Worm (Caenorhabditis elegans) whole organism, early embryonic: Measurements from ENCODE around the gene clec-76.

Experiments
- B0310.2 ChIP-seq: sonication (generic microtip); optimal IDR thresholded peaks from 2 replicates; lab custom pipeline; 2016; ENCODE audit warnings: mild to moderate bottlenecking, missing genetic modification characterization, missing compliant biosample characterization
- F13C5.2 ChIP-seq: sonication (generic microtip); optimal IDR thresholded peaks from 2 replicates; lab custom pipeline; 2017; ENCODE audit warnings: mild to moderate bottlenecking, missing genetic modification characterization, inconsistent platforms, missing compliant biosample characterization
- ama-1 ChIP-seq: fragments of 150-350 bp; optimal IDR thresholded peaks from 2 replicates; lab custom pipeline; 2014
- ceh-13 ChIP-seq: fragments of 200-800 bp; sonication (Bioruptor generic); optimal IDR thresholded peaks from 2 replicates; lab custom pipeline; 2018; ENCODE audit warnings: mild to moderate bottlenecking, missing genetic modification characterization, missing compliant biosample characterization
- ceh-36 ChIP-seq: sonication (generic microtip); optimal IDR thresholded peaks from 2 replicates; lab custom pipeline; 2016; ENCODE audit warnings: missing genetic modification characterization, inconsistent platforms, missing compliant biosample characterization
- ets-7 ChIP-seq: sonication (generic microtip); optimal IDR thresholded peaks from 2 replicates; lab custom pipeline; 2016; ENCODE audit warnings: missing genotype, missing genetic modification characterization, missing compliant biosample characterization
- flt-1 ChIP-seq: fragments of 200-800 bp; sonication (Bioruptor generic); IDR thresholded peaks from 2 replicates; pipeline ENCODE4 v1.3.6; 2022; ENCODE audit warnings: missing genetic modification characterization, missing compliant biosample characterization
- hmbx-1 ChIP-seq: sonication (generic microtip); optimal IDR thresholded peaks from 2 replicates; lab custom pipeline; 2016; ENCODE audit warnings: mild to moderate bottlenecking, missing genetic modification characterization, missing compliant biosample characterization
- hmg-4 ChIP-seq: fragments of 200-800 bp; sonication (Bioruptor generic); optimal IDR thresholded peaks from 2 replicates; lab custom pipeline; 2018; ENCODE audit warnings: mild to moderate bottlenecking, missing genetic modification characterization, missing compliant biosample characterization
- hnd-1 ChIP-seq: sonication (generic microtip); optimal IDR thresholded peaks from 2 replicates; lab custom pipeline; 2016; ENCODE audit warnings: missing genetic modification characterization, missing compliant biosample characterization
- scrt-1 ChIP-seq: fragments of 200-800 bp; sonication (Bioruptor generic); IDR thresholded peaks from 2 replicates; pipeline ENCODE4 v1.3.6; 2022; ENCODE audit warnings: missing genetic modification characterization, missing compliant biosample characterization
- sea-1 ChIP-seq: fragments of 200-800 bp; sonication (Bioruptor generic); conservative IDR thresholded peaks from 2 replicates; pipeline ENCODE4 v1.3.6; 2022; ENCODE audit warnings: missing genetic modification characterization, missing compliant biosample characterization
- tbx-11 ChIP-seq: fragments of 200-800 bp; sonication (Bioruptor generic); IDR thresholded peaks from 2 replicates; pipeline ENCODE4 v1.3.6; 2022; ENCODE audit warnings: missing genetic modification characterization, missing compliant biosample characterization
- tbx-37 ChIP-seq: fragments of 200-800 bp; sonication (Bioruptor generic); conservative IDR thresholded peaks from 2 replicates; pipeline ENCODE4 v1.3.6; 2022; ENCODE audit warnings: missing genetic modification reagents, missing genetic modification characterization, missing compliant biosample characterization

ce11 chrIV:3956095-3956494 is 9.0 kb upstream of the clec-76 start, which contains the start of gene clec-73:
- TF ChIP-seq ets-7 (tag; lab: Kevin White, UChicago) (no peak), F13C5.2 (tag; lab: Kevin White, UChicago) (no peak), ama-1 (lab: Kevin White, UChicago) (no peak), hmbx-1 (no peak), ceh-36 (no peak), flt-1 (GFP tag; lab: Robert Waterston, UW) (no peak), B0310.2 (tag; lab: Kevin White, UChicago) (no peak), ceh-13 (GFP tag; lab: Kevin White, UChicago) (no peak), sea-1 (no peak), hmg-4 (GFP tag; lab: Kevin White, UChicago) (no peak), tbx-11 (no peak), hnd-1 (tag; lab: Kevin White, UChicago) (no peak), tbx-37 (GFP tag; lab: Robert Waterston, UW) (no peak), scrt-1 (GFP tag; lab: Robert Waterston, UW) (no peak)
